Fruit fly (Drosophila melanogaster) Kc167 (cell line): Measurements from ENCODE around the gene CG2528.

ENCODE experiments used
- Myc ChIP-seq: fragments of >200 bp; optimal IDR thresholded peaks from 2 replicates; lab custom pipeline; 2017; ENCODE audit warnings: missing external identifiers
- Sin3A ChIP-seq: fragments of >200 bp; optimal IDR thresholded peaks from 2 replicates; lab custom pipeline; 2018; ENCODE audit warnings: missing external identifiers
- h ChIP-seq: fragments of >200 bp; optimal IDR thresholded peaks from 3 replicates; lab custom pipeline; 2018; ENCODE audit warnings: missing external identifiers
- insv ChIP-seq: fragments of >200 bp; optimal IDR thresholded peaks from 3 replicates; lab custom pipeline; 2018; ENCODE audit warnings: missing external identifiers
- psq ChIP-seq: fragments of >200 bp; optimal IDR thresholded peaks from 2 replicates; lab custom pipeline; 2017; ENCODE audit warnings: missing external identifiers
- ttk ChIP-seq: sonication (Bioruptor generic); optimal IDR thresholded peaks from 2 replicates; lab custom pipeline; 2017; ENCODE audit warnings: missing external identifiers

CG2528 gene

DNA sequence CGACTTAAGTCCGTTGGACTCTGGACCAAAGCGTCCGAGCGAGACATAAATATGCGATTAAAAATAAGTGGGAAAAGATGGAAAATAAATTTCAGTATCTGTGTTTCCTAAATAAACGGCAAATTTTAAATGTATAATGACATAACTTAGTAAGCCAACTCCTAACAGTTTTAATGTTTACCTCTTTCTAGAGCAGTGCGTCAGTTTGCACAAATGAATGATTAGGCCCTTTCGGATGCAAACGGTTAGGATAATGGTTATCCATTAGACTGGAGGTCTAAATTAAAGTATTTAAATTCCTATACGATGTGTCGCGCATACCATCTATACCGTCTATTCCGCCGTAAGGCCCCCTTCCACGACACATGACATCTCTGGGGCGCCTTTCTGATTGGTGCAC is at the start of gene CG2528:
CG2528 (minus strand) TSS at position 101 of the 400 bp plus-strand sequence.
- no peak for TF ChIP-seq psq (lab: Kevin White, UChicago)

DNA sequence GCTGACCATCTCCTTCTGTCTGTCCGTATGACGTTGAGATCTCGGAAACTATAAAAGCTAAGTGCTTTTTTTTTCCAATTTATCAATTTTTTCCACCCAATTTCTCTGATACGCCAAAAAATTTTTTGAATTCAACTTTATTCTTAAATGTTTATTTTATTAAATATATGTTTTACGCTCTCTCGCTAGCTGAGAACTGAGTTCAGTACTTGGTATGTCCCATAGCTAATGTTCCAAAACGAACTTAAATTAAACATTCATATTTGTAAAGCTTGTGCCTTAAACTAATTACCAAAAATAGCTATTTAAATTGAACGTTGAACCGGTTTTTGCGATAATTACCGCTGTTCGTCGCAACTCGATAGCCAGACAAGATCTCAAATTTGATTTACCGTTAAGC is 44.8 kb upstream of the CG2528 start, which contains the start of gene Grl40a:
Grl40a (plus strand) TSS at position 301 of the 400 bp plus-strand sequence.
- TF ChIP-seq ttk, result no peak
- TF ChIP-seq insv, result no peak
- no peak for TF ChIP-seq Sin3A (lab: Kevin White, UChicago)
- no peak for TF ChIP-seq h (lab: Kevin White, UChicago)
- TF ChIP-seq psq (lab: Kevin White, UChicago), result no peak
- TF ChIP-seq Myc (lab: Kevin White, UChicago), result no peak

DNA sequence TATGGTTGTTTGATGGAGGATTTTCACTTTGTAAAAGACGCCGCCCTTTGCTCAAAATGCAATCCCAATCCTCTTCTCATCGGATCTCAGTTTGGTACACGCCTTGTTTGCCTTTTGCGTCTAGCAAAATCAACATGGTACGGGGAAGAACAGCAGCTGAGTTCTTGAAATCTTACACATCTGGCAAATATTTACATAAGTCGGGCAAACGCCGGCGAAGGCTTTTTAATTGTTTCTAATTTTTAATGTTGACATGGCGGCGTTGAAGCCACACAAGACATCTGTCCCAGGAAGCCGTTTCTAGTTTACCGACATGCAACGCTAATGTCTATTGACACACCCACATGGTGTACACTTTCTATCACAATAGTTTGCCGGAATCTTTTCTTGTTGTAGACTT is 44.1 kb upstream of the CG2528 start:
- TF ChIP-seq insv (no peak), ttk (no peak), Sin3A (lab: Kevin White, UChicago) (no peak), Myc (lab: Kevin White, UChicago) (no peak), psq (lab: Kevin White, UChicago) (no peak), h (lab: Kevin White, UChicago) (no peak)

DNA sequence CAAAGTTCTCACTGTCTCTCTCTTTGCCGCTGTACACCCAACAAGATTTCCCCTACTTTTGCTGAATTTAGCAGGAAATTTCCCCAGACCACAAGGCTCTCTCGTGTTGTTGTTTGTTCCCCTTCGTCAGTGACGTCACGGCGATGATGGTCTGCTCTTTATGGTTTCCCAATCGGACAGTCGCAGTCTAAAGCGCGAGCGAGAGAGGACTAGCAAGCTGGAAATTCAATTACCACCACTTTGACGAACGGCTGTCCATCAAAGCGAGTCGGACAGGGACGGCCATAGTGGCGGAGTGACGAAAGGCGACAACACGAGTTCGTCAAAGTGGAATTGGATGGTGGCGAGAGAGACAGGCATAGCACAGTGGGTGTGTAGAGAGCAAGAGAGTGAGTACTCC is 31.6 kb upstream of the CG2528 start:
- no peak for TF ChIP-seq insv

DNA sequence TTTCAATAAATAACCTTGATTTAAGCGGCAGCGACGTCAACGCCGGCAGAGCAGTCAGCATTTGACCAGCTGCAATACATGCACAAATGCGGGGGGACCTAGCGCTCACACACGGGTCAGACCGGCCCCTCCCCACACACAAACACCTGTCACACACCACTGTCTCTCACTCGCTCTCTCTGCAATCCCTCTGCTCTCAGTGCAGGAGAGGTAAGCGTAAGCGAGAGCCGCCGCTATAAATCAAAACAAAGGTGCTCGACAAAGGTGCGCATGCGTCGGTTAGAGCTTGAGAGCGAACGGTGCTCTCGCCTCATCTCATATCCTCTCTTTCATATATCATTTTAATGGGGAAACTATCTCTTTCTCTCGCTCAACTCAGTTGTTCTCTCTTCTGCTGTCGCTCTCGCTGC is 26.1 kb upstream of the CG2528 start, which contains the start of gene tio:
tio (plus strand) TSS at position 348 of the 410 bp plus-strand sequence.
- TF ChIP-seq ttk (no peak), h (lab: Kevin White, UChicago) (no peak), insv (peak; percentile 68), Sin3A (lab: Kevin White, UChicago) (no peak), psq (lab: Kevin White, UChicago) (no peak), Myc (lab: Kevin White, UChicago) (no peak)

DNA sequence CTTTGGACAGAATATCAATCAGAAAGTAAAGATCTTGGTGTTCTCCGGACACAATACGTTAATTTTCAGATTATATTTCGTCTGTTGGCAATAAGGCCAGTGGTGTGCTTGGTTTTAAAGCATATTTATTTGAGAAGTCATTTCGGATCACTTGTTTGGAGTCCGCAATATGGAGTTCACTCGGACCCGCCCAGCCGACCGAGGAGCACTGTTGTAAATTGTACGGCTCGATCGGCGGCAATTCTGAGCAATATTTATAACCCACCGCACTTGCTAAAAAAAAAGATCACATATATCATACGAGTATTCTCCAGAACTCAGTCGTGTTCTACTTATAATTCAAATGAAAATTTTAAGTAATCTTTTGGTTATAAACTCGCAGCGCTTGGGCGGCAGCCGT is 22.2 kb upstream of the CG2528 start, which contains the start of gene CG31693:
CG31693 (plus strand) TSS at position 301 of the 400 bp plus-strand sequence.
- TF ChIP-seq insv (no peak), Myc (lab: Kevin White, UChicago) (no peak), psq (lab: Kevin White, UChicago) (no peak), ttk (no peak), h (lab: Kevin White, UChicago) (no peak), Sin3A (lab: Kevin White, UChicago) (no peak)

DNA sequence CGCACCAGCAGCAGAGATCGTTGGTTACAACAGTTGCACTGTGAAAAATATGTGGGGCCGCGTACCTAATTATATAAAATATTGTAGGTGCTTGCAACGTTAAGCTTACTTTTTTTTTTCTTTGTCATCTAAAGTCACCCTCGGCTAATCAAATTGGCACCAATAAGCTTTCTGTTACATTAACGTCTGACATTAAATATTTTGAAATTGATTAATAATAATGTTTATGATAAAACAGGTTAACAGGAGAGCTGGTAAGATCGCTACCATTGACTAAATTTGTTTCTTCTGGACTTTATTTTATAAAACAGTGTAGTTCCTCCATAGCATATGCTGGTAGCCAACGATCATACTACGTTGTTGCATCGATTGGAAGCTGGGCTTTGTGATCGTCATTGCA is 644 bp upstream of the CG2528 start:
- TF ChIP-seq Sin3A (lab: Kevin White, UChicago) (no peak), h (lab: Kevin White, UChicago) (no peak), psq (lab: Kevin White, UChicago) (no peak), Myc (lab: Kevin White, UChicago) (no peak), ttk (no peak), insv (no peak)

DNA sequence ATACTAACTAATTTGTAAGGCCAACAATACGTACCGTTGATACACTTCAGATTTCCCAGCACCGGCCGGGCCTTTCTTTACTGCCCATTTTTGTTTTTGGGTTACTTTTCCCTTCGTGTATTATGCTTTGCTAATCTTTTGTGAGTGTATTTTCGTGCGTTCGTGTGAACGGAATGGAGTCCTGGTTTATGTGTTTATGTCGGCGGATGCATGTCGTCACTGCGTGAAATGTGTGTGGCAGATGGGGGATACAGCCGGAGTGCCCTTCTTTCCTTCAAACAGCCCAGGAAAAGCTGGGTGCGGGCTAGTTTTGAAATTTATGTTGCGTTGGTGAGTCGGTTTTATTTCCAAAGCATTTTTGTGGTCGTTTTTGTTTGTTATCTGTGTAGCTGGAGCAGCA is 17.8 kb downstream of the CG2528 start:
- TF ChIP-seq insv (no peak), Sin3A (lab: Kevin White, UChicago) (no peak), ttk (no peak), psq (lab: Kevin White, UChicago) (no peak), Myc (lab: Kevin White, UChicago) (no peak), h (lab: Kevin White, UChicago) (no peak)

DNA sequence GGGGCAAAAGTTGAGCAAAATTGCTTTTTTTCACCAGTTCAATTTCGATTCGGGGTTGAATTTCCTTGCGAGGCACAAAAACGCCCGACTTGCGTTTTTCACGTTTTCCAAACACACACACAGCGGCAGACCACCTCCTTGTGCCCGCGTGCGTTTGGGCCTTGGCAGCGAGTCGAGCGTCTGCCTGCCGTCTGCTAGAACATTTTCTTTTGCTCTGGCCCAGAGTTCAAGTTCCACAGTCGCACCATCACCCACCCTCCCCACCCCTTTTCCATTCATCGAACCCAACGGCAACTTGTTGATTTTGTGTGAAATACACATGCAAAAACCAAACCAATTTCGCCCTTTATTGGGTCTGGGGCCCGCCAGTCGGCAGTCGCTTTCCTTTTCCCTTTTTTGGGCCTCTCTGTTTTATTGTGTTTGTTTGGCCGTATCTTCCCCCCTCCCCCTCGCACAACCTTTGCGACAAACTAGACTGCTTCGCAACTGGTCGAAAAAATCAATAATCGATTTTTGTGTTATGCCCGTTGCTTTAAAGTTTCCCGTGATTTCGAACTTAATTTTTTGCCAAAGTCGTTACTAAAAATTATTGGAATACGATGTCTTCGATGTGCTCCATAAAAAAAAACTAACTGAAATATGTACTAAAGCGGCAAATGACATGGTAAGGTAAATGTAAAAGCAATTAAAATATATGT is 21.9 kb downstream of the CG2528 start:
- TF ChIP-seq ttk (no peak), insv (no peak), Sin3A (lab: Kevin White, UChicago) (no peak), Myc (lab: Kevin White, UChicago) (no peak), h (lab: Kevin White, UChicago) (no peak), psq (lab: Kevin White, UChicago) (no peak)

DNA sequence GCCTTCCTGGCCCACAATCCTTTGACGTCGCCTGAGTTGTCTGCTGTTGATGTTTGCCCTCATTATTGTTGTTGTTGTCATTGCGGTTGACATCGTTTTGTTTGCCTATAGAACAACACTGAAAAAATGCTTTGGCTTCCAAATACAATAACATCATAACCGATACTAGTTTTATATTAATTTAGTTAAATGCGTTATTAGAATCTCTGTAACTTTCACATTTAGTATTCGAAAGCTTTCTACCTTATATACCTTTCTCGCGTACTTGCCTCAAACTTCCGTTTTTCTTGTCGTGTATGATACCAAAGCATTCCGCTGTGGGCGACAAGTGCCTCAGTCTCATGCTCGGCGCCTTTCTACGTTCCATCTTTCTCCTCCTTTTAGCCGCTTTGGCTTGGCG is 59.2 kb downstream of the CG2528 start:
- no peak for TF ChIP-seq h (lab: Kevin White, UChicago)
- no peak for TF ChIP-seq Myc (lab: Kevin White, UChicago)
- no peak for TF ChIP-seq Sin3A (lab: Kevin White, UChicago)
- no peak for TF ChIP-seq psq (lab: Kevin White, UChicago)
- no peak for TF ChIP-seq ttk
- TF ChIP-seq insv, result no peak
